Fruit fly (Drosophila melanogaster): ENCODE results near the gene TTLL1B.

TTLL1B gene

DNA sequence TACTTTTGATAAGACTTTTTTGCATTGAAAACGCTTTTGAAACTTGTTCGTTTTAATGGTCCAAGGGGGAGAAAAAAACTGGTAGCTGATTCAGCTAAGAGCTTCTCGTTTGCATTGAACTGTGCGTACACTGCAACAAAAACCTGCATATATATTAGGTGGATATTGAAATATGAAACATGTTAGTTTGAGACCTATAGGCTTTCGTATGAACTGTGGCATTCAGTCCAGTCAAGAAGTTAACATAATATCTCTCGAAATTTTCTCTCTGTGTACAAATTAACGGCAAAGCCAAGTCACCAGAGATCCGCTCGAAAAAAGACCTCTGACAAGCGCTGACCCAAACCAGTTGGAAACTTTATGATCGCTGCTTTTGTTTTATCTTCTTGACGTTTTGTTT, 50.0 kb downstream of the TTLL1B start:
- TF ChIP-seq CG11762 (GFP tag; optimal IDR thresholded peaks at IDR 0.05; ENCODE audit: insufficient read depth) = peak; percentile 79
- peak; percentile 65 for TF ChIP-seq dac (GFP tag; optimal IDR thresholded peaks at IDR 0.05)
- TF ChIP-seq CG6808 (GFP tag; optimal IDR thresholded peaks at IDR 0.05) = peak; percentile 73
- peak; percentile 33 for TF ChIP-seq CG6854 (GFP tag; optimal IDR thresholded peaks at IDR 0.05)
- peak; percentile 93 for TF ChIP-seq Hr39 (GFP tag; optimal IDR thresholded peaks at IDR 0.05)
- TF ChIP-seq Ets21C (GFP tag; optimal IDR thresholded peaks at IDR 0.05) = peak; percentile 78
- TF ChIP-seq acj6 (GFP tag; optimal IDR thresholded peaks at IDR 0.05) = peak; percentile 92
- peak; percentile 91 for TF ChIP-seq Hr4 (GFP tag; optimal IDR thresholded peaks at IDR 0.05)
- TF ChIP-seq CG3919 (GFP tag; optimal IDR thresholded peaks at IDR 0.05) = peak; percentile 95
- peak; percentile 85 for TF ChIP-seq Eip78C (GFP tag)
- peak; percentile 89 for TF ChIP-seq CG15336 (GFP tag; IDR thresholded peaks at IDR 0.05)
- TF ChIP-seq Smox (GFP tag; optimal IDR thresholded peaks at IDR 0.05) = peak; percentile 88
- TF ChIP-seq eg (GFP tag; IDR thresholded peaks at IDR 0.05) = peak; percentile 92
- peak; percentile 87 for TF ChIP-seq CG11902 (GFP tag; optimal IDR thresholded peaks at IDR 0.05)
- TF ChIP-seq pdm3 (GFP tag; optimal IDR thresholded peaks at IDR 0.05) = peak; percentile 91
- peak; percentile 94 for TF ChIP-seq CG31627 (GFP tag; optimal IDR thresholded peaks at IDR 0.05)
- peak; percentile 69 for TF ChIP-seq spab (GFP tag; optimal IDR thresholded peaks at IDR 0.05)
- peak; percentile 70 for TF ChIP-seq svp (GFP tag)
- TF ChIP-seq OdsH (GFP tag; optimal IDR thresholded peaks at IDR 0.05) = peak; percentile 91
- peak; percentile 88 for TF ChIP-seq net (GFP tag; optimal IDR thresholded peaks at IDR 0.05)
- TF ChIP-seq Sox14 (GFP tag; optimal IDR thresholded peaks at IDR 0.05) = peak; percentile 87
- peak; percentile 89 for TF ChIP-seq CG8632 (GFP tag; optimal IDR thresholded peaks at IDR 0.05)
- peak; percentile 73 for TF ChIP-seq fd59A (GFP tag; optimal IDR thresholded peaks at IDR 0.05)
- TF ChIP-seq CG6163 (GFP tag; IDR thresholded peaks at IDR 0.05) = peak; percentile 95
- TF ChIP-seq CG9139 (GFP tag; optimal IDR thresholded peaks at IDR 0.05) = peak; percentile 43
- TF ChIP-seq CG11294 (GFP tag; IDR thresholded peaks at IDR 0.05) = peak; percentile 64
- TF ChIP-seq CG1621 (tag; optimal IDR thresholded peaks at IDR 0.05) = peak; percentile 64
- TF ChIP-seq CG34406 (GFP tag; optimal IDR thresholded peaks at IDR 0.05) = peak; percentile 87
- TF ChIP-seq esn (GFP tag; optimal IDR thresholded peaks at IDR 0.05) = peak; percentile 87
- peak; percentile 82 for TF ChIP-seq lz (GFP tag; optimal IDR thresholded peaks at IDR 0.05)
- peak; percentile 86 for TF ChIP-seq Eip75B (GFP tag; optimal IDR thresholded peaks at IDR 0.05)
- TF ChIP-seq CG10669 (GFP tag; optimal IDR thresholded peaks at IDR 0.05) = peak; percentile 78
- no peak for TF ChIP-seq Eip93F (GFP tag; optimal IDR thresholded peaks at IDR 0.05)
- TF ChIP-seq Gug (GFP tag; IDR thresholded peaks at IDR 0.05) = peak; percentile 68
- peak; percentile 88 for TF ChIP-seq achi (GFP tag; optimal IDR thresholded peaks at IDR 0.05)
- TF ChIP-seq Hr38 (GFP tag; optimal IDR thresholded peaks at IDR 0.05) = no peak
- TF ChIP-seq CG3032 (tag; optimal IDR thresholded peaks at IDR 0.05) = peak; percentile 64
- peak; percentile 77 for TF ChIP-seq fd85E (GFP tag; optimal IDR thresholded peaks at IDR 0.05)
- peak; percentile 88 for TF ChIP-seq CG8119 (GFP tag; IDR thresholded peaks at IDR 0.05)
- TF ChIP-seq Lpt (GFP tag; optimal IDR thresholded peaks at IDR 0.05) = peak; percentile 81
- TF ChIP-seq ss (GFP tag; optimal IDR thresholded peaks at IDR 0.05) = peak in 1 of 2 experiments; percentile 51
- TF ChIP-seq CG16779 (tag; optimal IDR thresholded peaks at IDR 0.05) = peak; percentile 36
- no peak for TF ChIP-seq dsx (GFP tag; optimal IDR thresholded peaks at IDR 0.05; ENCODE audit: poor library complexity, severe bottlenecking)
- peak; percentile 70 for TF ChIP-seq CG10631 (GFP tag; optimal IDR thresholded peaks at IDR 0.05)
- TF ChIP-seq CG32006 (GFP tag; optimal IDR thresholded peaks at IDR 0.05) = peak; percentile 91
- TF ChIP-seq vri (GFP tag; optimal IDR thresholded peaks at IDR 0.05) = peak; percentile 69
- TF ChIP-seq Met (GFP tag; optimal IDR thresholded peaks at IDR 0.05) = peak; percentile 89
- TF ChIP-seq salr (GFP tag; optimal IDR thresholded peaks at IDR 0.05) = peak; percentile 67 to 68
- peak; percentile 64 for TF ChIP-seq Blimp-1 (GFP tag; optimal IDR thresholded peaks at IDR 0.05)
- TF ChIP-seq CG6792 (GFP tag; optimal IDR thresholded peaks at IDR 0.05) = peak; percentile 86
- peak; percentile 86 for TF ChIP-seq CG7368 (GFP tag; optimal IDR thresholded peaks at IDR 0.05)
- TF ChIP-seq cyc (GFP tag; optimal IDR thresholded peaks at IDR 0.05) = peak; percentile 94

All from whole organism, prepupa.